Worm (Caenorhabditis elegans) whole organism, L1 larva: ENCODE measurements around the gene vrk-1.

Source experiments
- C04F5.9 ChIP-seq: sonication (generic microtip); optimal IDR thresholded peaks from 2 replicates; lab custom pipeline; 2016; ENCODE audit warnings: missing genetic modification characterization, missing compliant biosample characterization
- F16B12.6 ChIP-seq: fragments of 150-350 bp; optimal IDR thresholded peaks from 2 replicates; lab custom pipeline; 2014; ENCODE audit warnings: missing biosample characterization, missing genetic modification characterization
- Y116A8C.19 ChIP-seq: sonication (generic microtip); optimal IDR thresholded peaks from 2 replicates; lab custom pipeline; 2016; ENCODE audit warnings: missing compliant biosample characterization, missing genetic modification characterization, borderline replicate concordance
- aha-1 ChIP-seq: fragments of 150-350 bp; optimal IDR thresholded peaks from 2 replicates; lab custom pipeline; 2014; ENCODE audit warnings: missing biosample characterization, missing genetic modification characterization
- aly-2 ChIP-seq: fragments of 150-350 bp; optimal IDR thresholded peaks from 2 replicates; lab custom pipeline; 2014; ENCODE audit warnings: missing biosample characterization, missing genetic modification characterization
- ceh-63 ChIP-seq: fragments of 200-800 bp; sonication (Bioruptor generic); optimal IDR thresholded peaks from 2 replicates; lab custom pipeline; 2018; ENCODE audit warnings: mild to moderate bottlenecking, missing genetic modification characterization, missing compliant biosample characterization
- ceh-82 ChIP-seq, 3 experiments: fragments of 150-350 bp in 1 of 3; sonication (generic microtip) in 2 of 3; optimal IDR thresholded peaks; 2 replicates each; lab custom pipeline; 2014 to 2017; ENCODE audit warnings: missing biosample characterization in 3 of 3, missing genetic modification characterization in 3 of 3
- ceh-88 ChIP-seq: fragments of 200-800 bp; sonication (Bioruptor generic); IDR thresholded peaks from 2 replicates; pipeline ENCODE4 v1.3.6; 2022; ENCODE audit warnings: missing genetic modification characterization, missing compliant biosample characterization
- ces-1 ChIP-seq: fragments of 150-350 bp; optimal IDR thresholded peaks from 2 replicates; lab custom pipeline; 2014; ENCODE audit warnings: missing biosample characterization, missing genetic modification reagents, missing genetic modification characterization
- dsc-1 ChIP-seq: sonication (generic microtip); optimal IDR thresholded peaks from 2 replicates; lab custom pipeline; 2016; ENCODE audit warnings: mild to moderate bottlenecking, missing genetic modification characterization, missing compliant biosample characterization
- egl-13 ChIP-seq: sonication (generic microtip); optimal IDR thresholded peaks from 2 replicates; lab custom pipeline; 2016; ENCODE audit warnings: missing genotype, missing genetic modification reagents, missing genetic modification characterization, missing compliant biosample characterization
- elt-2 ChIP-seq: sonication (generic microtip); optimal IDR thresholded peaks from 2 replicates; lab custom pipeline; 2016; ENCODE audit warnings: missing genetic modification characterization, mild to moderate bottlenecking, inconsistent platforms, missing compliant biosample characterization, missing genetic modification reagents
- elt-3 ChIP-seq, 6 experiments: fragments of 150-350 bp in 1 of 6; sonication (generic microtip); optimal IDR thresholded peaks; 2 replicates each; lab custom pipeline; 2017 to 2018; ENCODE audit warnings: missing biosample characterization in 6 of 6, missing genetic modification characterization in 6 of 6, inconsistent platforms in 1 of 6
- fkh-10 ChIP-seq: sonication (generic microtip); optimal IDR thresholded peaks from 2 replicates; lab custom pipeline; 2017; ENCODE audit warnings: missing biosample characterization, missing genetic modification reagents, missing genetic modification characterization
- fkh-4 ChIP-seq: sonication (generic microtip); optimal IDR thresholded peaks from 2 replicates; lab custom pipeline; 2016; ENCODE audit warnings: missing compliant biosample characterization, missing genetic modification characterization, borderline replicate concordance
- fkh-8 ChIP-seq: sonication (generic microtip); optimal IDR thresholded peaks from 2 replicates; lab custom pipeline; 2016; ENCODE audit warnings: mild to moderate bottlenecking, missing genetic modification characterization, missing compliant biosample characterization
- fos-1 ChIP-seq: fragments of 150-350 bp; optimal IDR thresholded peaks from 2 replicates; lab custom pipeline; 2014; ENCODE audit warnings: missing biosample characterization, missing genetic modification characterization
- grh-1 ChIP-seq: fragments of 200-800 bp; sonication (Bioruptor generic); IDR thresholded peaks from 2 replicates; pipeline ENCODE4 v1.3.6; 2022; ENCODE audit warnings: missing genetic modification reagents, missing genetic modification characterization, missing compliant biosample characterization
- hlh-17 ChIP-seq: fragments of 200-800 bp; sonication (Bioruptor generic); optimal IDR thresholded peaks from 2 replicates; lab custom pipeline; 2018; ENCODE audit warnings: missing genetic modification characterization, mild to moderate bottlenecking, missing compliant biosample characterization, moderate library complexity, borderline replicate concordance
- hlh-4 ChIP-seq: sonication (generic microtip); optimal IDR thresholded peaks from 2 replicates; lab custom pipeline; 2016; ENCODE audit warnings: mild to moderate bottlenecking, missing genetic modification characterization, missing compliant biosample characterization
- hpl-2 ChIP-seq: fragments of 150-350 bp; optimal IDR thresholded peaks from 2 replicates; lab custom pipeline; 2014; ENCODE audit warnings: missing biosample characterization, missing genetic modification reagents, missing genetic modification characterization
- irx-1 ChIP-seq: sonication (generic microtip); optimal IDR thresholded peaks from 2 replicates; lab custom pipeline; 2016; ENCODE audit warnings: missing genetic modification characterization, missing compliant biosample characterization
- isw-1 ChIP-seq: fragments of 200-800 bp; sonication (Bioruptor generic); IDR thresholded peaks from 2 replicates; pipeline ENCODE4 v1.3.6; 2022; ENCODE audit warnings: missing genetic modification characterization, missing compliant biosample characterization
- jun-1 ChIP-seq: fragments of 150-350 bp; optimal IDR thresholded peaks from 2 replicates; lab custom pipeline; 2014; ENCODE audit warnings: missing biosample characterization, missing genetic modification reagents, missing genetic modification characterization
- lin-14 ChIP-seq: fragments of 200-800 bp; sonication (Bioruptor generic); optimal IDR thresholded peaks from 2 replicates; lab custom pipeline; 2018; ENCODE audit warnings: mild to moderate bottlenecking, missing genetic modification characterization, moderate library complexity, missing compliant biosample characterization
- lsy-2 ChIP-seq, 2 experiments: fragments of 150-350 bp; optimal IDR thresholded peaks; 2 replicates each; lab custom pipeline; 2014; ENCODE audit warnings: missing biosample characterization in 2 of 2, missing genetic modification characterization in 2 of 2
- mef-2 ChIP-seq: fragments of 150-350 bp; optimal IDR thresholded peaks from 2 replicates; lab custom pipeline; 2014; ENCODE audit warnings: missing biosample characterization, missing genetic modification characterization
- mep-1 ChIP-seq: fragments of 150-350 bp; optimal IDR thresholded peaks from 2 replicates; lab custom pipeline; 2014; ENCODE audit warnings: missing biosample characterization, missing genetic modification characterization
- nhr-19 ChIP-seq: fragments of 200-800 bp; sonication (Bioruptor generic); conservative IDR thresholded peaks from 2 replicates; pipeline ENCODE4 v1.3.6; 2022; ENCODE audit warnings: missing genetic modification characterization, missing compliant biosample characterization
- nhr-47 ChIP-seq: sonication (generic microtip); optimal IDR thresholded peaks from 2 replicates; lab custom pipeline; 2016; ENCODE audit warnings: mild to moderate bottlenecking, missing genetic modification characterization, moderate library complexity, missing compliant biosample characterization
- nhr-71 ChIP-seq: sonication (generic microtip); optimal IDR thresholded peaks from 2 replicates; lab custom pipeline; 2016; ENCODE audit warnings: mild to moderate bottlenecking, missing genetic modification characterization, moderate library complexity, missing compliant biosample characterization
- nhr-77 ChIP-seq: fragments of 150-350 bp; optimal IDR thresholded peaks from 2 replicates; lab custom pipeline; 2014; ENCODE audit warnings: missing biosample characterization, missing genetic modification characterization
- nhr-84 ChIP-seq: sonication (generic microtip); optimal IDR thresholded peaks from 2 replicates; lab custom pipeline; 2017; ENCODE audit warnings: missing biosample characterization, missing genetic modification characterization
- nhr-85 ChIP-seq: sonication (generic microtip); peaks from one replicate; lab custom pipeline; 2016; ENCODE audit warnings: missing genetic modification characterization, inconsistent platforms, missing compliant biosample characterization
- nhr-90 ChIP-seq: sonication (generic microtip); optimal IDR thresholded peaks from 2 replicates; lab custom pipeline; 2016; ENCODE audit warnings: mild to moderate bottlenecking, missing genetic modification characterization, missing compliant biosample characterization; ENCODE audit not compliant: poor library complexity
- rnt-1 ChIP-seq: sonication (generic microtip); optimal IDR thresholded peaks from 2 replicates; lab custom pipeline; 2016; ENCODE audit warnings: mild to moderate bottlenecking, missing genetic modification characterization, moderate library complexity, missing compliant biosample characterization
- skn-1 ChIP-seq: fragments of 150-350 bp; optimal IDR thresholded peaks from 2 replicates; lab custom pipeline; 2014; ENCODE audit warnings: missing biosample characterization, missing genetic modification characterization
- sox-4 ChIP-seq: sonication (generic microtip); optimal IDR thresholded peaks from 2 replicates; lab custom pipeline; 2016; ENCODE audit warnings: missing genetic modification characterization, missing compliant biosample characterization
- sptf-1 ChIP-seq: fragments of 150-350 bp; optimal IDR thresholded peaks from 2 replicates; lab custom pipeline; 2014; ENCODE audit warnings: missing biosample characterization, missing genetic modification characterization
- sup-37 ChIP-seq: fragments of 200-800 bp; sonication (Bioruptor generic); optimal IDR thresholded peaks from 2 replicates; lab custom pipeline; 2018; ENCODE audit warnings: mild to moderate bottlenecking, missing genetic modification characterization, missing compliant biosample characterization
- tbx-2 ChIP-seq: sonication (generic microtip); optimal IDR thresholded peaks from 2 replicates; lab custom pipeline; 2016; ENCODE audit warnings: missing genetic modification characterization, missing compliant biosample characterization
- unc-86 ChIP-seq: sonication (generic microtip); optimal IDR thresholded peaks from 2 replicates; lab custom pipeline; 2016; ENCODE audit warnings: missing genetic modification characterization, missing compliant biosample characterization
- vab-15 ChIP-seq: sonication (generic microtip); optimal IDR thresholded peaks from 2 replicates; lab custom pipeline; 2017; ENCODE audit warnings: missing genotype, mild to moderate bottlenecking, missing genetic modification characterization, missing compliant biosample characterization

vrk-1 gene

DNA sequence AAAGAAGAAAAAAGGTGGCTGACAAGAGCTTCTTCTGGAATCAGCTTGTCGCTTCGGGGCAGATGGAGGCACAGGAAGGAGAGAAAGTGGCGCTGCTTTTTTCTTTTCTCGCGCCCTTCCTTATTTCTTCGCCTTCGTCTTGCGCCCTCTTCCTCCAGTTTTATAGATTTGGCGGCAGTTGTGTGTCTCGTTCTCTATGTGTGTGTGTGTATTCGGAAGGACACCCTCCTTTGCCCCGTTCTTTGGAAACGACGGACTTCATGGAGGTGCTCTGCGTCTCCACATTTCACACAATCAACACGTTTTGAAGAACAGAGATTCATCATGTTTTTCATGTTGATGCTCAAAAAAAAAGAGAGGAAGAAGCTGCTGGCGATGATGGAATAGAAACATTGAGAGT is 26.9 kb downstream of the vrk-1 start:
- TF ChIP-seq nhr-85 (tag; lab: Kevin White, UChicago) (no peak), F16B12.6 (no peak), fkh-10 (GFP tag; lab: Kevin White, UChicago) (peak; percentile 21), nhr-71 (tag; lab: Kevin White, UChicago) (peak; percentile 8), nhr-19 (GFP tag; lab: Robert Waterston, UW) (no peak), mep-1 (tag; lab: Kevin White, UChicago) (no peak), lsy-2 (tag; optimal IDR thresholded peaks at IDR 0.05; lab: Kevin White, UChicago) (peak in 1 of 2 experiments; percentile 3), tbx-2 (tag; lab: Kevin White, UChicago) (no peak), isw-1 (no peak), fos-1 (tag; lab: Kevin White, UChicago) (no peak), nhr-90 (tag; lab: Kevin White, UChicago) (no peak), aha-1 (tag; lab: Kevin White, UChicago) (no peak), fkh-4 (tag; lab: Kevin White, UChicago) (no peak), sptf-1 (no peak), skn-1 (tag; lab: Kevin White, UChicago) (no peak), sup-37 (no peak), lin-14 (peak; percentile 84), mef-2 (tag; lab: Kevin White, UChicago) (no peak), hlh-17 (GFP tag; lab: Kevin White, UChicago) (no peak), dsc-1 (tag; lab: Kevin White, UChicago) (peak; percentile 27), vab-15 (tag; lab: Kevin White, UChicago) (no peak), aly-2 (no peak), grh-1 (GFP tag; lab: Robert Waterston, UW) (no peak), elt-2 (tag; lab: Kevin White, UChicago) (no peak), elt-3 (tag; optimal IDR thresholded peaks at IDR 0.05; lab: Kevin White, UChicago) (no peak), ceh-82 (tag; optimal IDR thresholded peaks at IDR 0.05; lab: Kevin White, UChicago) (peak in 1 of 3 experiments; percentile 20), fkh-8 (peak; percentile 38), ceh-88 (GFP tag; lab: Robert Waterston, UW) (no peak)

DNA sequence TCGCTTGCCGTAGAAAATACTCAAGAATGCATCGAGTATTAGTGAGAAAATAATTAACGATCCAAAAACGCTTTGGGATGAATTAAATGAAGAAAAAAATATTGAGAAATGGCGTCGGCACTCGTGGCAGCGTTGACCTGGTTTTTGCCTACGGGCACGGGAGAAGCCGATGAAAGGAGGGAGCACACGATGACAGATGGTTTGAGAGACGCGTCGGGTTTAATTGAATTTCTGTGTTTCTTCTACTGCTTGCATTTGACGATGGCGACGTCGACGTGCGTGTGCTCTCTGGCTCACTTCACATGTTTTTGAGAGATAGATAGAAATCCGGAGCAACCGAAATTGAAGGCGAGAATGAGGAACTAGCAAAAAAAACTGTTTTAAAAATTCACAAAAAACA is 28.9 kb downstream of the vrk-1 start:
- TF ChIP-seq sox-4 (no peak), nhr-47 (tag; lab: Kevin White, UChicago) (peak; percentile 28), lin-14 (peak; percentile 55), fkh-4 (tag; lab: Kevin White, UChicago) (no peak), ceh-88 (GFP tag; lab: Robert Waterston, UW) (no peak), ceh-63 (GFP tag; lab: Kevin White, UChicago) (peak; percentile 31), fkh-10 (GFP tag; lab: Kevin White, UChicago) (peak; percentile 13), dsc-1 (tag; lab: Kevin White, UChicago) (peak; percentile 72), aha-1 (tag; lab: Kevin White, UChicago) (no peak)

DNA sequence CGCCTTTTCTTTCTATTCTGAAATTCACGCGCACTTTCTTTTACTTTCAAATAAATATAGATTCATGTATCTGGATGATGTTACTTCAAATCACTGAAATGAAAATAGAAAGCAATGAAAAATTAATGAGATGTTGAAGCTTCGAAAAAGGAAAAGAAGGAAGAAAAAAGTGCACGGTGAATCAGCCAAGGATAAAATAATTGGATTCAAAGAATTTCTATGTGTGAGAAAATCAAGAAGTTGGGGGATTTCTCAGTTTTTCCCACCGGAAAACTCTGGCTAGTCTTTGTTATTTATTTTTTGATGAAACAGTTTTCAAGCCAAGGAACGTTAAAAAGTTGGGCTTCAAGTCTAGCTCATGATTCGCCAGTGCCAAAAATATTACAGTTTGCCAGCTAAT is 30.0 kb downstream of the vrk-1 start:
- no peak for TF ChIP-seq hlh-4 (tag; lab: Kevin White, UChicago)
- TF ChIP-seq hlh-17 (GFP tag; lab: Kevin White, UChicago), result no peak
- peak; percentile 22 for TF ChIP-seq egl-13
- no peak for TF ChIP-seq nhr-90 (tag; lab: Kevin White, UChicago)
- TF ChIP-seq irx-1 (tag; lab: Kevin White, UChicago), result no peak
- TF ChIP-seq fkh-4 (tag; lab: Kevin White, UChicago), result no peak
- no peak for TF ChIP-seq jun-1
- peak; percentile 20 for TF ChIP-seq dsc-1 (tag; lab: Kevin White, UChicago)
- TF ChIP-seq C04F5.9 (tag; lab: Kevin White, UChicago), result no peak
- no peak for TF ChIP-seq hpl-2 (GFP tag; lab: Kevin White, UChicago)
- TF ChIP-seq nhr-77 (tag; lab: Kevin White, UChicago), result no peak
- no peak for TF ChIP-seq nhr-84 (tag; lab: Kevin White, UChicago)
- TF ChIP-seq unc-86, result no peak
- TF ChIP-seq ces-1, result no peak
- TF ChIP-seq rnt-1 (tag; lab: Kevin White, UChicago), result no peak
- no peak for TF ChIP-seq mep-1 (tag; lab: Kevin White, UChicago)
- peak; percentile 6 for TF ChIP-seq nhr-71 (tag; lab: Kevin White, UChicago)
- no peak for TF ChIP-seq Y116A8C.19 (tag; lab: Kevin White, UChicago)
